Fruit fly (Drosophila melanogaster): Measurements from ENCODE around the gene Mur18B.
A peak's percentile ranks its signal among the peaks of the same experiment; 100 is the strongest.

The Mur18B gene

DNA sequence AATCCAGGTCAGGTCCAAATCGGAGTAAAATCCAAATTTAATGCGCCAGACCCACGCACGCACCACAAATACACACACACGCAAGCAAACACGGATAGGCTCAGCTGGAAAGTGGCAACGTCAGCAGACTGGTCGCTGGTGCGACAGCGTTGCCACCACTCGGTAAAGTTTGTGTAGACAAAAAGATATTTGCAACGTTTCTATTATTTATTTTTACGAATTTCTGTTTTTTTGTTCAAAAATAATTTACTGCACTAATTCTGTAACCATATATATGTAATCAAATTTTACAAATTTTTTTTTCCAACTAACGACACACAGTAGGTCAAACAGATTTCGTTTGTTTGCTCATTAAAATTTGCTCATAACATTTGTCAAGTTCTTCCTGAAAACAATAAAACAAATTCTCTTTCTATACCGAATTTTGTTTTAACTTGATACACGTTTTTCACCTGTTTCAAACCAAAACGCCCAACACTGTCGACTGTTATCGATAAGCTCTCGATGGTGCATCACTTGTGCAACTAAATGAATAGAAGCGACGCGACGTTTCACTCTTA, 33.3 kb upstream of the Mur18B start, which contains the start of the genes CG7556 and CG7453 (continued):
- TF ChIP-seq her (GFP tag; optimal IDR thresholded peaks at IDR 0.05) (peak; percentile 40), Spps (tag; optimal IDR thresholded peaks at IDR 0.05) (peak; percentile 19), CG17361 (GFP tag; IDR thresholded peaks at IDR 0.05) (peak; percentile 84; the same call in 2 of the 3 replicates), ken (GFP tag; IDR thresholded peaks at IDR 0.05) (peak; percentile 56; the same call in 1 of the 3 replicates), dati (GFP tag; IDR thresholded peaks at IDR 0.05) (no peak), CG12236 (GFP tag; optimal IDR thresholded peaks at IDR 0.05) (peak; percentile 65), Atf3 (GFP tag; optimal IDR thresholded peaks at IDR 0.05) (peak; percentile 35), dmrt99B (tag; optimal IDR thresholded peaks at IDR 0.05) (peak; percentile 62), Opbp (GFP tag; IDR thresholded peaks at IDR 0.05; ENCODE audit: partially characterized antibody) (no peak), chn (GFP tag; optimal IDR thresholded peaks at IDR 0.05) (peak; percentile 72), CG6683 (GFP tag; optimal IDR thresholded peaks at IDR 0.05) (peak; percentile 42), ham (GFP tag; IDR thresholded peaks at IDR 0.05) (no peak), pb (GFP tag; optimal IDR thresholded peaks at IDR 0.05) (peak; percentile 45), bcd (GFP tag; optimal IDR thresholded peaks at IDR 0.05) (peak; percentile 76), unc-4 (GFP tag; IDR thresholded peaks at IDR 0.05; ENCODE audit: partially characterized antibody) (no peak), pzg (GFP tag; optimal IDR thresholded peaks at IDR 0.05) (peak; percentile 41), dysf (GFP tag; IDR thresholded peaks at IDR 0.05) (peak; percentile 76), maf-S (GFP tag; optimal IDR thresholded peaks at IDR 0.05) (peak; percentile 71), sim (GFP tag; IDR thresholded peaks at IDR 0.05) (no peak), CG6813 (GFP tag; optimal IDR thresholded peaks at IDR 0.05) (no peak), HLH54F (GFP tag; optimal IDR thresholded peaks at IDR 0.05) (peak; percentile 78), corto (GFP tag; optimal IDR thresholded peaks at IDR 0.05) (no peak), B-H1 (GFP tag; IDR thresholded peaks at IDR 0.05) (peak; percentile 27; the same call in 1 of the 3 replicates), CG6654 (GFP tag; optimal IDR thresholded peaks at IDR 0.05) (peak; percentile 45), D (optimal IDR thresholded peaks at IDR 0.05) (no peak), D (GFP tag; optimal IDR thresholded peaks at IDR 0.05) (peak; percentile 56), stc (GFP tag; IDR thresholded peaks at IDR 0.05) (no peak), CG7556 (GFP tag; optimal IDR thresholded peaks at IDR 0.05) (peak; percentile 92), CG14050 (GFP tag; IDR thresholded peaks at IDR 0.05) (no peak; the same call in 2 of the 3 replicates), Trl (optimal IDR thresholded peaks at IDR 0.05) (no peak), Trl (GFP tag; optimal IDR thresholded peaks at IDR 0.05) (peak; percentile 62), chinmo (GFP tag; IDR thresholded peaks at IDR 0.05; ENCODE audit: partially characterized antibody) (no peak), Vsx1 (GFP tag; optimal IDR thresholded peaks at IDR 0.05) (no peak), CG42726 (GFP tag; IDR thresholded peaks at IDR 0.05; ENCODE audit: partially characterized antibody) (no peak), CG9609 (GFP tag; optimal IDR thresholded peaks at IDR 0.05) (peak; percentile 77), danr (GFP tag; IDR thresholded peaks at IDR 0.05) (0 out of 2 replicates have a peak, but pooled peaks have one; percentile 5), CG2712 (tag; optimal IDR thresholded peaks at IDR 0.05) (peak; percentile 80), seq (GFP tag; IDR thresholded peaks at IDR 0.05) (no peak), btn (GFP tag; optimal IDR thresholded peaks at IDR 0.05) (no peak), hb (GFP tag; IDR thresholded peaks at IDR 0.05; ENCODE audit: partially characterized antibody) (no peak), CkIIα-i1 (GFP tag; IDR thresholded peaks at IDR 0.05) (no peak), salm (tag; optimal IDR thresholded peaks at IDR 0.05) (no peak), zfh1 (GFP tag; IDR thresholded peaks at IDR 0.05) (0 out of 3 replicates have a peak, but pooled peaks have one; percentile 28), lbe (GFP tag; optimal IDR thresholded peaks at IDR 0.05) (peak; percentile 31), chm (GFP tag; IDR thresholded peaks at IDR 0.05) (no peak), amos (GFP tag; IDR thresholded peaks at IDR 0.05; ENCODE audit: partially characterized antibody) (no peak), Dbx (GFP tag; IDR thresholded peaks at IDR 0.05) (peak; percentile 47; the same call in 2 of the 3 replicates), CG31441 (GFP tag; IDR thresholded peaks at IDR 0.05) (peak; percentile 63; the same call in 1 of the 2 replicates), cato (GFP tag; optimal IDR thresholded peaks at IDR 0.05; ENCODE audit: borderline replicate concordance) (peak; percentile 45), CG2116 (GFP tag; optimal IDR thresholded peaks at IDR 0.05) (peak; percentile 86), Atf6 (GFP tag; IDR thresholded peaks at IDR 0.05) (peak; percentile 66)
